Worm (Caenorhabditis elegans) whole organism, L4 larva: ENCODE data around the gene F57B1.5.

Experiments
- aly-2 ChIP-seq: sonication (generic microtip); optimal IDR thresholded peaks from 2 replicates; lab custom pipeline; 2018; ENCODE audit warnings: missing biosample characterization, missing genetic modification characterization
- ama-1 ChIP-seq: fragments of 150-350 bp; optimal IDR thresholded peaks from 2 replicates; lab custom pipeline; 2014; ENCODE audit warnings: inconsistent platforms, mixed read lengths
- ceh-82 ChIP-seq: sonication (generic microtip); optimal IDR thresholded peaks from 2 replicates; lab custom pipeline; 2017; ENCODE audit warnings: missing biosample characterization, missing genetic modification characterization
- dmd-6 ChIP-seq: fragments of 200-800 bp; sonication (Bioruptor generic); IDR thresholded peaks from 2 replicates; pipeline ENCODE4 v1.3.6; 2022; ENCODE audit warnings: missing genetic modification reagents, missing genetic modification characterization, missing compliant biosample characterization
- hif-1 ChIP-seq, 2 experiments: sonication (generic microtip); optimal IDR thresholded peaks; 2 replicates each; lab custom pipeline; 2016 to 2017; ENCODE audit warnings: missing compliant biosample characterization in 2 of 2, missing genetic modification characterization in 2 of 2, missing genetic modification reagents in 2 of 2, missing genotype in 2 of 2, mild to moderate bottlenecking in 1 of 2
- madf-5 ChIP-seq, 2 experiments: fragments of 200-800 bp; sonication (Bioruptor generic); IDR thresholded peaks; 2 replicates each; pipeline ENCODE4 v1.3.6; 2022; ENCODE audit warnings: missing compliant biosample characterization in 2 of 2, missing genetic modification characterization in 2 of 2
- nhr-11 ChIP-seq: fragments of 150-350 bp; optimal IDR thresholded peaks from 2 replicates; lab custom pipeline; 2014; ENCODE audit warnings: missing biosample characterization, missing genetic modification characterization
- snpc-4 ChIP-seq: fragments of 150-350 bp; optimal IDR thresholded peaks from 2 replicates; lab custom pipeline; 2014; ENCODE audit warnings: missing biosample characterization, missing genetic modification characterization
- unc-130 ChIP-seq: sonication (generic microtip); optimal IDR thresholded peaks from 2 replicates; lab custom pipeline; 2016; ENCODE audit warnings: missing genetic modification reagents, missing genetic modification characterization, missing compliant biosample characterization
- zag-1 ChIP-seq: fragments of 150-350 bp; optimal IDR thresholded peaks from 2 replicates; lab custom pipeline; 2014; ENCODE audit warnings: missing biosample characterization, missing genetic modification characterization
- ztf-11 ChIP-seq: fragments of 150-350 bp; optimal IDR thresholded peaks from 2 replicates; lab custom pipeline; 2014; ENCODE audit warnings: missing biosample characterization, missing genetic modification characterization

- TF ChIP-seq aly-2 (tag; lab: Kevin White, UChicago) (no peak), ama-1 (no peak), unc-130 (GFP tag; lab: Kevin White, UChicago) (no peak), madf-5 (GFP tag; IDR thresholded peaks at IDR 0.05; lab: Robert Waterston, UW) (no peak), zag-1 (no peak), ztf-11 (tag; lab: Kevin White, UChicago) (no peak), dmd-6 (GFP tag; lab: Robert Waterston, UW) (no peak), nhr-11 (tag; lab: Kevin White, UChicago) (no peak), snpc-4 (tag; lab: Kevin White, UChicago) (no peak), ceh-82 (tag; lab: Kevin White, UChicago) (no peak), hif-1 (tag; optimal IDR thresholded peaks at IDR 0.05; lab: Kevin White, UChicago) (no peak)
Observed at ce11 chrV:13209567-13209966, 2.0 kb downstream of the F57B1.5 start, which contains the start of gene F57B1.6.
